Worm (Caenorhabditis elegans): ENCODE data around the gene K02E7.7.

ce11 chrII:1103484-1104100 lies 48.8 kb downstream of the K02E7.7 start:
- TF ChIP-seq che-1 (tag; optimal IDR thresholded peaks at IDR 0.05) (no peak), lin-11 (tag; optimal IDR thresholded peaks at IDR 0.05) (no peak), fkh-10 (GFP tag; optimal IDR thresholded peaks at IDR 0.05) (no peak), pros-1 (tag; optimal IDR thresholded peaks at IDR 0.05) (no peak), madf-2 (tag; optimal IDR thresholded peaks at IDR 0.05) (no peak), ceh-45 (GFP tag; IDR thresholded peaks at IDR 0.05) (no peak)

Measured in whole organism, late embryonic.